Worm (Caenorhabditis elegans): ENCODE measurements around the gene F40F8.12.

ce11 chrII:11156160-11156559 is 26.5 kb downstream of the F40F8.12 start:
- TF ChIP-seq egl-27 (tag; optimal IDR thresholded peaks at IDR 0.05) = no peak
- TF ChIP-seq nhr-11 (tag; optimal IDR thresholded peaks at IDR 0.05) = no peak
- TF ChIP-seq nhr-23 (tag; optimal IDR thresholded peaks at IDR 0.05) = no peak
- no peak for TF ChIP-seq lin-15B (tag; optimal IDR thresholded peaks at IDR 0.05)
- no peak for TF ChIP-seq aly-2 (tag; optimal IDR thresholded peaks at IDR 0.05)
- no peak for TF ChIP-seq nhr-76 (tag; optimal IDR thresholded peaks at IDR 0.05)
- TF ChIP-seq elt-3 (tag; optimal IDR thresholded peaks at IDR 0.05) = no peak
- no peak for TF ChIP-seq nhr-77 (tag; optimal IDR thresholded peaks at IDR 0.05)
- no peak for TF ChIP-seq skn-1 (tag; optimal IDR thresholded peaks at IDR 0.05)
- TF ChIP-seq nhr-67 (tag; optimal IDR thresholded peaks at IDR 0.05) = no peak
- no peak for TF ChIP-seq mdl-1 (tag; optimal IDR thresholded peaks at IDR 0.05)

Measured in whole organism, L3 larva.